Worm (Caenorhabditis elegans): Measurements from ENCODE around the gene srsx-34.

The srsx-34 gene

DNA sequence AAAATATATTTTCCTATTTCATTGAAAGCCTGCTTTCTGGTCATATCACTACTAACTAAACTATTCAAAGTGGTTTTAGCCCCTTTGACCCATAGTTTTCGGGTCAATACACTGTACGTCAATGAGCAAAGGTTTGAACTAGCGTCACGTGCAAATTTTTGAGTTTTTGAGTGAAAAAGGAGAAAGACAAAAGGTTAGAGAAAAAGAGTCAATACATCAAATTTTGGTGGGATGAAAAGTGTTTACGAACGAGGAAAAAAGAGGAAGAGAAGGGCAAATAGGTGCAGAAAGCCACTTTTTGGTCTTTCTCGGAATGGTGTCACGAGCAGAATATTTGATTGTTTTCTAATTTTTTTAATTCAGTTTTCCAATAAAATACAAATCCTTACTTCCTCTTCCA lies 40.0 kb downstream of the srsx-34 start:
- TF ChIP-seq nhr-25 (tag; optimal IDR thresholded peaks at IDR 0.05), result no peak
- TF ChIP-seq ztf-1 (GFP tag; conservative IDR thresholded peaks at IDR 0.05), result no peak
- peak; percentile 24 for TF ChIP-seq ama-1 (optimal IDR thresholded peaks at IDR 0.05)
- TF ChIP-seq mab-5 (tag; optimal IDR thresholded peaks at IDR 0.05), result no peak
- no peak for TF ChIP-seq nhr-11 (tag; optimal IDR thresholded peaks at IDR 0.05)
- no peak for TF ChIP-seq skn-1 (tag; optimal IDR thresholded peaks at IDR 0.05)
- TF ChIP-seq unc-55 (GFP tag; optimal IDR thresholded peaks at IDR 0.05), result peak; percentile 15
- TF ChIP-seq sma-9 (GFP tag; optimal IDR thresholded peaks at IDR 0.05), result peak; percentile 60
- no peak for TF ChIP-seq sma-9 (tag; optimal IDR thresholded peaks at IDR 0.05)
- TF ChIP-seq nhr-12 (tag; optimal IDR thresholded peaks at IDR 0.05), result no peak
- TF ChIP-seq lin-11 (tag; optimal IDR thresholded peaks at IDR 0.05), result no peak
- TF ChIP-seq F13H6.1 (tag; optimal IDR thresholded peaks at IDR 0.05), result peak; percentile 38
- peak; percentile 13 to 17 for TF ChIP-seq mdl-1 (tag; optimal IDR thresholded peaks at IDR 0.05)
- no peak for TF ChIP-seq lsy-2 (tag; optimal IDR thresholded peaks at IDR 0.05)
- no peak for TF ChIP-seq ceh-16 (tag; optimal IDR thresholded peaks at IDR 0.05)
- no peak for TF ChIP-seq snpc-4 (tag; optimal IDR thresholded peaks at IDR 0.05)
- peak; percentile 2 for TF ChIP-seq crh-2 (tag; optimal IDR thresholded peaks at IDR 0.05)
- no peak for TF ChIP-seq sma-3 (GFP tag; optimal IDR thresholded peaks at IDR 0.05)
- no peak for TF ChIP-seq nhr-23 (tag; optimal IDR thresholded peaks at IDR 0.05)
- TF ChIP-seq nhr-129 (tag; optimal IDR thresholded peaks at IDR 0.05), result peak; percentile 54
- TF ChIP-seq C34F6.9 (tag; optimal IDR thresholded peaks at IDR 0.05), result no peak
- no peak for TF ChIP-seq unc-39 (tag; optimal IDR thresholded peaks at IDR 0.05)
- TF ChIP-seq R02D3.7 (tag; optimal IDR thresholded peaks at IDR 0.05), result no peak
- TF ChIP-seq Y55F3AM.14 (GFP tag; optimal IDR thresholded peaks at IDR 0.05), result no peak

DNA sequence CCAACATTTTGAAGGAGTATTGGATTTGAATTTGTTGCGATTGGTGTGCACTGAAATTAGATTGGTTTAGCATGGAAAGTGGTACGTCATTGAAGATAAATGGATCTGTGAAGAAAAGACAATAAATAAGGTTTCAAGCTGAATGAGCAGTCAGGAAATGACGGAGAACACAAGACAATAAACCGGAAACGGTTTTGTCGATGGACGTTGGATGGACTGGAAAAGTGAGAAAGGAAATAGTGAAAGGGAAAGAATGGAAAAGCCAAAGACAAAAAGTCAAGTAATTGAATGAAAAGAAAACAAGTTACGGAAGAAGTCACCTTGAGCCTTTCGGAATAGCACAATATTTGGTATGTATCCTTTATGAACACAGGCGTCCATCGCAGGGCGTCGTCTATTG lies 40.5 kb downstream of the srsx-34 start, which contains the start of gene T27E4.7:
Gene T27E4.7, minus strand, starts transcription at position 50 of the 400 bp plus-strand sequence.
- TF ChIP-seq sma-3 (GFP tag; optimal IDR thresholded peaks at IDR 0.05) (no peak), zag-1 (tag; optimal IDR thresholded peaks at IDR 0.05) (no peak), sem-4 (tag; optimal IDR thresholded peaks at IDR 0.05) (no peak), unc-39 (tag; optimal IDR thresholded peaks at IDR 0.05) (no peak), snpc-4 (tag; optimal IDR thresholded peaks at IDR 0.05) (no peak)

ce11 chrV:9078067-9078581 lies 42.3 kb downstream of the srsx-34 start:
- TF ChIP-seq nhr-25 (tag; optimal IDR thresholded peaks at IDR 0.05) (peak; percentile 6), elt-3 (tag; optimal IDR thresholded peaks at IDR 0.05) (no peak)

DNA sequence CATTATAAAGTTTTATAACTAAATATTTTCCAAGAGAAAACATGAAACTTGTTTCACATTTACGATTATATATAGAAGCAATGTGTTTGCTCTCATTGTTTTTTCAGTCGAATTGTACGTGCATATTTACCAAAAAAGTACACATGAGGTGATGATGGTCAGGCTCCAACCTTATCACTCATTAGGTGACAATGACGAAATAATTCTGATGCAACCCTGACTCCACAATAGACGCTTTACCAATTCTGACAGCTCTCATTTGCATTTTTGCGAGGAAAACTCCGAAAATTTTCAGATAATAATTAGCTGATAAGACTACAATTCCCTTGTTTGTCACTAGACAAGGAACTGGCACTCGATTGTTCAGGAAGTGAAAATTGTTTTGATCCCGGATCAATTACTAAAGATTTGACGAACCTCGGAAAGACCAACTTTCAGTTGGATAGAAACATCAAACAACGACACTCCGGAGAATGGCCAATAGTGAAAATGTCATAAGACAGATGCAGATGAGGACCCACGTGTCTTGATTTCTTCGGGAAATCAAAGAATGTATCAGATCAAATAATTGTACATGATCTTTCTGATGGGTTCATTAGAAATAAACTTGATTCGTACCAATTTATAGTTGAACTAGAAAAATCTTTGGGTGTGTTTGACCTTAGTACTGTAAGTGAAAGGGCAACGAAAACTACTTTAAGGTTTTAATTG lies 43.2 kb downstream of the srsx-34 start:
- TF ChIP-seq nhr-12 (tag; optimal IDR thresholded peaks at IDR 0.05) (no peak), skn-1 (tag; optimal IDR thresholded peaks at IDR 0.05) (peak; percentile 42), lin-13 (GFP tag; optimal IDR thresholded peaks at IDR 0.05) (no peak), unc-62 (GFP tag; optimal IDR thresholded peaks at IDR 0.05) (no peak), ztf-1 (GFP tag; conservative IDR thresholded peaks at IDR 0.05) (no peak), sma-3 (GFP tag; optimal IDR thresholded peaks at IDR 0.05) (no peak), gmeb-1 (tag; optimal IDR thresholded peaks at IDR 0.05) (peak; percentile 18), nhr-77 (tag; optimal IDR thresholded peaks at IDR 0.05) (no peak), egl-27 (tag; optimal IDR thresholded peaks at IDR 0.05) (peak; percentile 3), blmp-1 (tag; optimal IDR thresholded peaks at IDR 0.05; ENCODE audit: insufficient read depth) (peak; percentile 69), snpc-4 (tag; optimal IDR thresholded peaks at IDR 0.05) (no peak), nhr-11 (tag; optimal IDR thresholded peaks at IDR 0.05) (no peak), zag-1 (tag; optimal IDR thresholded peaks at IDR 0.05) (no peak), C34F6.9 (tag; optimal IDR thresholded peaks at IDR 0.05) (no peak), nhr-129 (tag; optimal IDR thresholded peaks at IDR 0.05) (peak; percentile 64), nhr-21 (tag; optimal IDR thresholded peaks at IDR 0.05) (peak; percentile 5), ztf-11 (tag; optimal IDR thresholded peaks at IDR 0.05) (no peak), crh-2 (tag; optimal IDR thresholded peaks at IDR 0.05) (peak; percentile 9), fos-1 (tag; optimal IDR thresholded peaks at IDR 0.05) (peak; percentile 83), nhr-25 (tag; optimal IDR thresholded peaks at IDR 0.05) (peak; percentile 12), ceh-82 (tag; optimal IDR thresholded peaks at IDR 0.05) (no peak), mbf-1 (tag; optimal IDR thresholded peaks at IDR 0.05) (no peak), F13H6.1 (tag; optimal IDR thresholded peaks at IDR 0.05) (peak; percentile 57), ama-1 (optimal IDR thresholded peaks at IDR 0.05) (no peak), unc-55 (GFP tag; optimal IDR thresholded peaks at IDR 0.05) (no peak), nhr-237 (tag; optimal IDR thresholded peaks at IDR 0.05) (no peak), ztf-4 (tag; optimal IDR thresholded peaks at IDR 0.05) (no peak), nhr-10 (tag; optimal IDR thresholded peaks at IDR 0.05) (no peak), elt-3 (tag; optimal IDR thresholded peaks at IDR 0.05) (no peak), sem-4 (tag; optimal IDR thresholded peaks at IDR 0.05) (no peak), elt-1 (tag; optimal IDR thresholded peaks at IDR 0.05) (no peak), peb-1 (tag; optimal IDR thresholded peaks at IDR 0.05) (no peak), mab-5 (tag; optimal IDR thresholded peaks at IDR 0.05) (no peak), ceh-16 (tag; optimal IDR thresholded peaks at IDR 0.05) (no peak), lsy-2 (tag; optimal IDR thresholded peaks at IDR 0.05) (no peak), nhr-23 (tag; optimal IDR thresholded peaks at IDR 0.05) (no peak), unc-39 (tag; optimal IDR thresholded peaks at IDR 0.05) (no peak), R02D3.7 (tag; optimal IDR thresholded peaks at IDR 0.05) (no peak)
